Worm (Caenorhabditis elegans) whole organism, mixed stage, embryonic: ENCODE data around the gene srbc-51.

Experiments used
- blmp-1 ChIP-seq: fragments of 150-350 bp; optimal IDR thresholded peaks from 2 replicates; lab custom pipeline; 2014; ENCODE audit warnings: missing biosample characterization, missing genetic modification characterization
- elt-3 ChIP-seq: fragments of 150-350 bp; optimal IDR thresholded peaks from 2 replicates; lab custom pipeline; 2014; ENCODE audit warnings: missing biosample characterization, missing genetic modification characterization
- lin-13 ChIP-seq: fragments of 150-350 bp; optimal IDR thresholded peaks from 2 replicates; lab custom pipeline; 2014; ENCODE audit warnings: missing biosample characterization, missing genetic modification characterization
- nhr-76 ChIP-seq: sonication (generic microtip); optimal IDR thresholded peaks from 2 replicates; lab custom pipeline; 2017; ENCODE audit warnings: missing biosample characterization, missing genetic modification characterization
- snpc-4 ChIP-seq: fragments of 150-350 bp; optimal IDR thresholded peaks from 2 replicates; lab custom pipeline; 2014; ENCODE audit warnings: missing biosample characterization, missing genetic modification characterization

DNA sequence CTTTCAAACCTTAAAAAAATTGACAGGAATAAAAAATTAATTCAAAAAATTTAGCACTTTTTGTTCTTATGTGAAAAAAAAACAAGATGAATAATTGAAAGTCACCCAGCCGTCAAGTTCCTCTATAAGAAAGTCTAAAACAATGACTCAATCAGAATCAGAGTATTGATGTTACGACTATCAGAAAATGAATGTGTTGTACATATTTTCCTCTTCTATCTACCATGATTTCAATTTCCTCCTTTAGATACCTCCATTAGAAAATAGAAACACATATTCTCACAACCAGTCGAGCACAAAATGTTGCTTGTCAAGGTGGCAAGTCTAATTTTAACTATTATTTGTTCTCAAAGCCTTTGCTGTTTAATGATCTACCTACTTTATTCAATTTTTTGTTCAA is 6.2 kb upstream of the srbc-51 start, which contains the start of gene srbc-48:
- no peak for TF ChIP-seq snpc-4 (tag; lab: Kevin White, UChicago)
- TF ChIP-seq nhr-76 (tag; lab: Kevin White, UChicago) = no peak
- TF ChIP-seq elt-3 (tag; lab: Kevin White, UChicago) = no peak
- TF ChIP-seq lin-13 = no peak
- TF ChIP-seq blmp-1 (tag; lab: Kevin White, UChicago) = no peak
